Worm (Caenorhabditis elegans) whole organism, L1 larva: ENCODE data around the gene K11D12.13.

ENCODE experiments used
- C04F5.9 ChIP-seq: sonication (generic microtip); optimal IDR thresholded peaks from 2 replicates; lab custom pipeline; 2016; ENCODE audit warnings: missing genetic modification characterization, missing compliant biosample characterization
- C16A3.4 ChIP-seq: fragments of 150-350 bp; optimal IDR thresholded peaks from 2 replicates; lab custom pipeline; 2014; ENCODE audit warnings: missing biosample characterization, missing genetic modification characterization
- C34B4.2 ChIP-seq: sonication (generic microtip); optimal IDR thresholded peaks from 2 replicates; lab custom pipeline; 2017; ENCODE audit warnings: mild to moderate bottlenecking, missing genetic modification characterization, missing compliant biosample characterization
- Y116A8C.19 ChIP-seq: sonication (generic microtip); optimal IDR thresholded peaks from 2 replicates; lab custom pipeline; 2016; ENCODE audit warnings: missing compliant biosample characterization, missing genetic modification characterization, borderline replicate concordance
- alr-1 ChIP-seq: fragments of 200-800 bp; sonication (Bioruptor generic); optimal IDR thresholded peaks from 2 replicates; lab custom pipeline; 2018; ENCODE audit warnings: borderline replicate concordance, mild to moderate bottlenecking, missing genetic modification characterization, missing compliant biosample characterization
- aly-2 ChIP-seq: fragments of 150-350 bp; optimal IDR thresholded peaks from 2 replicates; lab custom pipeline; 2014; ENCODE audit warnings: missing biosample characterization, missing genetic modification characterization
- ama-1 ChIP-seq: fragments of 150-350 bp; optimal IDR thresholded peaks from 2 replicates; lab custom pipeline; 2014
- blmp-1 ChIP-seq: fragments of 150-350 bp; optimal IDR thresholded peaks from 2 replicates; lab custom pipeline; 2014; ENCODE audit warnings: missing biosample characterization, missing genetic modification characterization
- ceh-8 ChIP-seq: fragments of 200-800 bp; sonication (Bioruptor generic); optimal IDR thresholded peaks from 2 replicates; lab custom pipeline; 2018; ENCODE audit warnings: mild to moderate bottlenecking, missing genetic modification characterization, moderate library complexity, missing compliant biosample characterization
- ceh-82 ChIP-seq, 3 experiments: fragments of 150-350 bp in 1 of 3; sonication (generic microtip) in 2 of 3; optimal IDR thresholded peaks; 2 replicates each; lab custom pipeline; 2014 to 2017; ENCODE audit warnings: missing biosample characterization in 3 of 3, missing genetic modification characterization in 3 of 3
- ceh-90 ChIP-seq: sonication (generic microtip); optimal IDR thresholded peaks from 2 replicates; lab custom pipeline; 2016; ENCODE audit warnings: missing genetic modification characterization, missing compliant biosample characterization
- dpl-1 ChIP-seq, 3 experiments: fragments of 150-350 bp in 2 of 3; sonication (generic microtip) in 1 of 3; optimal IDR thresholded peaks; 2 replicates each; lab custom pipeline; 2014 to 2017; ENCODE audit warnings: missing biosample characterization in 3 of 3, missing genetic modification characterization in 3 of 3, missing genetic modification reagents in 3 of 3
- efl-1 ChIP-seq, 4 experiments: fragments of 150-350 bp; optimal IDR thresholded peaks in 3 of 4; peaks in 1 of 4; 1 replicate in 1 of 4; 2 replicates in 3 of 4; lab custom pipeline; 2014; ENCODE audit warnings: missing biosample characterization in 2 of 4, missing genetic modification characterization in 2 of 4, missing genetic modification reagents in 2 of 4
- efl-3 ChIP-seq: fragments of 200-800 bp; sonication (Bioruptor generic); optimal IDR thresholded peaks from 2 replicates; lab custom pipeline; 2018; ENCODE audit warnings: mild to moderate bottlenecking, missing genetic modification characterization, missing compliant biosample characterization
- elt-2 ChIP-seq: sonication (generic microtip); optimal IDR thresholded peaks from 2 replicates; lab custom pipeline; 2016; ENCODE audit warnings: missing genetic modification characterization, mild to moderate bottlenecking, inconsistent platforms, missing compliant biosample characterization, missing genetic modification reagents
- elt-3 ChIP-seq, 6 experiments: fragments of 150-350 bp in 1 of 6; sonication (generic microtip); optimal IDR thresholded peaks; 2 replicates each; lab custom pipeline; 2017 to 2018; ENCODE audit warnings: missing biosample characterization in 6 of 6, missing genetic modification characterization in 6 of 6, inconsistent platforms in 1 of 6
- fkh-4 ChIP-seq: sonication (generic microtip); optimal IDR thresholded peaks from 2 replicates; lab custom pipeline; 2016; ENCODE audit warnings: missing compliant biosample characterization, missing genetic modification characterization, borderline replicate concordance
- fkh-8 ChIP-seq: sonication (generic microtip); optimal IDR thresholded peaks from 2 replicates; lab custom pipeline; 2016; ENCODE audit warnings: mild to moderate bottlenecking, missing genetic modification characterization, missing compliant biosample characterization
- fos-1 ChIP-seq: fragments of 150-350 bp; optimal IDR thresholded peaks from 2 replicates; lab custom pipeline; 2014; ENCODE audit warnings: missing biosample characterization, missing genetic modification characterization
- grh-1 ChIP-seq: fragments of 200-800 bp; sonication (Bioruptor generic); IDR thresholded peaks from 2 replicates; pipeline ENCODE4 v1.3.6; 2022; ENCODE audit warnings: missing genetic modification reagents, missing genetic modification characterization, missing compliant biosample characterization
- irx-1 ChIP-seq: sonication (generic microtip); optimal IDR thresholded peaks from 2 replicates; lab custom pipeline; 2016; ENCODE audit warnings: missing genetic modification characterization, missing compliant biosample characterization
- lin-13 ChIP-seq: fragments of 150-350 bp; optimal IDR thresholded peaks from 2 replicates; lab custom pipeline; 2014; ENCODE audit warnings: missing biosample characterization, missing genetic modification reagents, missing genetic modification characterization
- lin-15B ChIP-seq: fragments of 150-350 bp; sonication (generic microtip); optimal IDR thresholded peaks from 3 replicates; lab custom pipeline; 2014; ENCODE audit warnings: missing biosample characterization, missing genetic modification characterization
- mab-9 ChIP-seq: fragments of 200-800 bp; sonication (Bioruptor generic); IDR thresholded peaks from 2 replicates; pipeline ENCODE4 v1.3.6; 2022; ENCODE audit warnings: missing genetic modification reagents, missing genetic modification characterization, missing compliant biosample characterization
- mdl-1 ChIP-seq, 2 experiments: fragments of 150-350 bp; optimal IDR thresholded peaks; 2 replicates each; lab custom pipeline; 2014 to 2017; ENCODE audit warnings: missing biosample characterization in 2 of 2, missing genetic modification characterization in 2 of 2, inconsistent platforms in 1 of 2
- mef-2 ChIP-seq: fragments of 150-350 bp; optimal IDR thresholded peaks from 2 replicates; lab custom pipeline; 2014; ENCODE audit warnings: missing biosample characterization, missing genetic modification characterization
- nhr-11 ChIP-seq: fragments of 150-350 bp; optimal IDR thresholded peaks from 2 replicates; lab custom pipeline; 2014; ENCODE audit warnings: missing biosample characterization, missing genetic modification characterization
- nhr-12 ChIP-seq: sonication (generic microtip); optimal IDR thresholded peaks from 2 replicates; lab custom pipeline; 2017; ENCODE audit warnings: missing biosample characterization, missing genetic modification characterization
- nhr-19 ChIP-seq: fragments of 200-800 bp; sonication (Bioruptor generic); conservative IDR thresholded peaks from 2 replicates; pipeline ENCODE4 v1.3.6; 2022; ENCODE audit warnings: missing genetic modification characterization, missing compliant biosample characterization
- nhr-20 ChIP-seq: sonication (generic microtip); optimal IDR thresholded peaks from 2 replicates; lab custom pipeline; 2016; ENCODE audit warnings: mild to moderate bottlenecking, missing genetic modification characterization, missing compliant biosample characterization
- nhr-237 ChIP-seq: fragments of 150-350 bp; optimal IDR thresholded peaks from 2 replicates; lab custom pipeline; 2014; ENCODE audit warnings: missing biosample characterization, missing genetic modification characterization
- nhr-71 ChIP-seq: sonication (generic microtip); optimal IDR thresholded peaks from 2 replicates; lab custom pipeline; 2016; ENCODE audit warnings: mild to moderate bottlenecking, missing genetic modification characterization, moderate library complexity, missing compliant biosample characterization
- nhr-77 ChIP-seq: fragments of 150-350 bp; optimal IDR thresholded peaks from 2 replicates; lab custom pipeline; 2014; ENCODE audit warnings: missing biosample characterization, missing genetic modification characterization
- nhr-85 ChIP-seq: sonication (generic microtip); peaks from one replicate; lab custom pipeline; 2016; ENCODE audit warnings: missing genetic modification characterization, inconsistent platforms, missing compliant biosample characterization
- pqm-1 ChIP-seq: sonication (generic microtip); optimal IDR thresholded peaks from 3 replicates; lab custom pipeline; 2017; ENCODE audit warnings: missing biosample characterization, missing genetic modification characterization
- rnt-1 ChIP-seq: sonication (generic microtip); optimal IDR thresholded peaks from 2 replicates; lab custom pipeline; 2016; ENCODE audit warnings: mild to moderate bottlenecking, missing genetic modification characterization, moderate library complexity, missing compliant biosample characterization
- skn-1 ChIP-seq: fragments of 150-350 bp; optimal IDR thresholded peaks from 2 replicates; lab custom pipeline; 2014; ENCODE audit warnings: missing biosample characterization, missing genetic modification characterization
- snpc-4 ChIP-seq: fragments of 150-350 bp; optimal IDR thresholded peaks from 2 replicates; lab custom pipeline; 2014; ENCODE audit warnings: missing biosample characterization, missing genetic modification characterization
- snu-23 ChIP-seq: sonication (generic microtip); optimal IDR thresholded peaks from 2 replicates; lab custom pipeline; 2016; ENCODE audit warnings: missing genetic modification characterization, missing compliant biosample characterization
- sptf-1 ChIP-seq: fragments of 150-350 bp; optimal IDR thresholded peaks from 2 replicates; lab custom pipeline; 2014; ENCODE audit warnings: missing biosample characterization, missing genetic modification characterization
- swsn-7 ChIP-seq: sonication (generic microtip); optimal IDR thresholded peaks from 2 replicates; lab custom pipeline; 2016; ENCODE audit warnings: missing genetic modification characterization, missing compliant biosample characterization
- tlp-1 ChIP-seq: fragments of 150-350 bp; optimal IDR thresholded peaks from 2 replicates; lab custom pipeline; 2014; ENCODE audit warnings: missing biosample characterization, missing genetic modification characterization
- unc-130 ChIP-seq: fragments of 150-350 bp; optimal IDR thresholded peaks from 2 replicates; lab custom pipeline; 2017; ENCODE audit warnings: missing biosample characterization, missing genetic modification characterization, inconsistent platforms
- unc-30 ChIP-seq: sonication (generic microtip); optimal IDR thresholded peaks from 2 replicates; lab custom pipeline; 2017; ENCODE audit warnings: missing biosample characterization, missing genetic modification characterization
- unc-98 ChIP-seq: fragments of 200-800 bp; sonication (Bioruptor generic); IDR thresholded peaks from 2 replicates; pipeline ENCODE4 v1.3.6; 2022; ENCODE audit warnings: missing genetic modification characterization, missing compliant biosample characterization
- zag-1 ChIP-seq: fragments of 150-350 bp; optimal IDR thresholded peaks from 2 replicates; lab custom pipeline; 2014; ENCODE audit warnings: missing biosample characterization, missing genetic modification characterization

K11D12.13 gene

DNA sequence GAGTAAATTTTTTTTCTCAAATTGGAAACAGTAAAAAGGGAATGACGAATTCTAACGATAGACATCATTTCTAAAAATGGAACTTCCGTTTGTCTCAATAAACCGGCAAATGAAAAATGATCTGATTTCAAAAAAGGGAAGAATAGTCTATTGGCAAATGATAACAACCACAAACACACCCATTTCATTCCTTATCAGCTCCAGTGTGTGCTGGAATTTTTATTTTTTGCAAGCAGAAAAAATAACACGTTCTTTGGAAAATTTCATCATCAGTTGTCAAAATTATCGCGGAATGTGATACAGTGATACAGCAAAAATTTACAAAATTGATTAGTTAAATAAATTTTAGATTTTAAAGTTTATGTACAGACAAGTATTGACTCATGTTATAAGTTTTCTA is 34.2 kb downstream of the K11D12.13 start:
- no peak for TF ChIP-seq mef-2 (tag; lab: Kevin White, UChicago)
- no peak for TF ChIP-seq swsn-7 (tag; lab: Kevin White, UChicago)
- TF ChIP-seq pqm-1 (tag; lab: Kevin White, UChicago) = peak; percentile 51
- TF ChIP-seq elt-2 (tag; lab: Kevin White, UChicago) = peak; percentile 85
- TF ChIP-seq nhr-77 (tag; lab: Kevin White, UChicago) = no peak
- no peak for TF ChIP-seq snu-23 (GFP tag; lab: Kevin White, UChicago)

DNA sequence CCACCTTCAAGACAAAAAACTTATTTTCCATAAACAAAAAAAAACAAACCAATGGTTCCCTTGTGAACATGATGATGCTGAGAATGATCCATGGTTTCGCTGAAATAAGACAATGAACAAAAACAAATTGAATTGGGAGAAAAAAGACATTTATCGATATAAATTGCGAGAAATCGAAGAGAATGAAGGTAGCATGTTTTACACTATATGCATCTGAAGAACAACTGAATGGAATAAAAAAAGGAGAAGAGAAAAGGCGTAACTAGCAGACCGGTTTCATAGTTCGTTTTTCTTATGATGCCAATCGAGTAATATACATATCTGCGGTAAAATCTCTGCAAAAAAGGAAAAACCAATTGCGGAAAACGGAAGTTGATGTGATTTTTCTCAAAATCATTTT is 36.2 kb downstream of the K11D12.13 start, which contains the start of gene Y58A7A.1:
Gene Y58A7A.1, minus strand, starts transcription at position 101 of the 400 bp plus-strand sequence.
- TF ChIP-seq elt-2 (tag; lab: Kevin White, UChicago) = no peak
- TF ChIP-seq efl-1 (optimal IDR thresholded peaks at IDR 0.05; lab: Kevin White, UChicago) = no peak
- TF ChIP-seq efl-1 (GFP tag; optimal IDR thresholded peaks at IDR 0.05 in 1 of 2; lab: Kevin White, UChicago) = no peak
- TF ChIP-seq rnt-1 = no peak
- no peak for TF ChIP-seq efl-3
- TF ChIP-seq unc-130 (tag; lab: Kevin White, UChicago) = no peak
- no peak for TF ChIP-seq dpl-1 (GFP tag; optimal IDR thresholded peaks at IDR 0.05; lab: Kevin White, UChicago)
- TF ChIP-seq unc-30 (tag; lab: Kevin White, UChicago) = no peak
- no peak for TF ChIP-seq fkh-8 (tag; lab: Kevin White, UChicago)
- TF ChIP-seq nhr-12 (tag; lab: Kevin White, UChicago) = no peak
- TF ChIP-seq ceh-8 (GFP tag; lab: Kevin White, UChicago) = no peak
- no peak for TF ChIP-seq lin-15B (tag; lab: Kevin White, UChicago)
- TF ChIP-seq tlp-1 (tag; lab: Kevin White, UChicago) = no peak
- no peak for TF ChIP-seq pqm-1 (tag; lab: Kevin White, UChicago)
- TF ChIP-seq, all 84 proteins: peak for 0

DNA sequence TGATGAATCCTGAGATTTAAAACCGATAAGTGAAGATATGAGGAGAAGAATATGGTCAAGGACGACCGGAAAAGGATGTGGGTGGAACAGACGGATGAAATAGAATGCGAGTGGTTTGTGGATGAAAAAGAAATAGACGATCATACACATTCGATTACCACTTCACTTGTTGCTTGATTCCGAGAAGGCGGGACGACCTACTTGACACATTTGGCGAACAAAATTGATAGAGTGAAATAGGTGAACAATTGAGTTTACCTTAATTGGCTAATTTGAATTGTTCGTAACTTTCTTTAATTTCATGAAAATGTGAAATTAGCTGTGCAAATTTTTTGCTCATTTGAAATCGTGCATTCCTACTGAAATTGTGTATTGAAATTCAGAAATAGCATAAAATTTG is 38.9 kb downstream of the K11D12.13 start, which contains the start of gene Y58A7A.2:
Gene Y58A7A.2, minus strand, starts transcription at position 101 of the 400 bp plus-strand sequence.
- TF ChIP-seq blmp-1 (tag; lab: Kevin White, UChicago) (peak; percentile 79), nhr-85 (tag; lab: Kevin White, UChicago) (peak; percentile 4), snpc-4 (no peak), lin-13 (no peak)

DNA sequence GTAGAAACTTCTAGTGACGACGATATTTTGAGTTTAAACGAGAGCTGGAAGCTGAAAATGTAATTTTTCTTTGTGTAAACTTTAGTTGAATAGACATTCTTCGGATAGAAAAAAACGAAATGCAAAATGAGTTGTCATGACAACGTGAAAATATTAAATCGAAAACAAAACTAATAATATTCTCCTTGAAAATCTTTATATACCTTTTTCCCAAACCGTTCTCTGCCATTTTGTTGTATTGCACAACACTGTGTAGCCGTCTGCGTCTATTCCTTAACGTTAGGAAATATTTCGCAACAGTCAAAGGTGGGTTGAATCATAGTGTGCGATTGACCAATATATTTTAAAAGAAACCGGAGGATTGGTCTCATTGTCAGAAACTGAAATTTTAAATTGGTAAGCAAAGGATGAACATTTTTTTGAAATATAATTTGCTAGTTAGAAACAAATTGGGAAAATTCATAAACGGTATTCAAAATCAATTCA is 47.7 kb downstream of the K11D12.13 start, which contains the start of gene Y58A7A.3:
Gene Y58A7A.3, minus strand, starts transcription at position 51 of the 486 bp plus-strand sequence.
- peak; percentile 37 for TF ChIP-seq C16A3.4 (tag; lab: Kevin White, UChicago)
- TF ChIP-seq dpl-1 (GFP tag; optimal IDR thresholded peaks at IDR 0.05; lab: Kevin White, UChicago) = peak in 2 of 3 experiments; percentile 21 to 24
- no peak for TF ChIP-seq ama-1 (lab: Kevin White, UChicago)
- TF ChIP-seq ceh-82 (tag; optimal IDR thresholded peaks at IDR 0.05; lab: Kevin White, UChicago) = peak in 2 of 3 experiments; percentile 12 to 71
- TF ChIP-seq nhr-20 (tag; lab: Kevin White, UChicago) = peak; percentile 11
- TF ChIP-seq grh-1 = no peak
- no peak for TF ChIP-seq zag-1 (tag; lab: Kevin White, UChicago)
- TF ChIP-seq mdl-1 (tag; optimal IDR thresholded peaks at IDR 0.05; lab: Kevin White, UChicago) = peak in 1 of 2 experiments; percentile 67
- no peak for TF ChIP-seq alr-1
- TF ChIP-seq C34B4.2 = no peak
- TF ChIP-seq unc-98 (GFP tag; lab: Robert Waterston, UW) = no peak
- TF ChIP-seq elt-3 (tag; optimal IDR thresholded peaks at IDR 0.05; lab: Kevin White, UChicago) = peak in 2 of 6 experiments; percentile 57 to 60
- TF ChIP-seq ceh-90 (tag; lab: Kevin White, UChicago) = no peak
- peak; percentile 63 for TF ChIP-seq nhr-71 (tag; lab: Kevin White, UChicago)
- TF ChIP-seq mab-9 = no peak
- peak; percentile 93 for TF ChIP-seq skn-1 (tag; lab: Kevin White, UChicago)
- TF ChIP-seq Y116A8C.19 = no peak
- TF ChIP-seq irx-1 (tag; lab: Kevin White, UChicago) = peak; percentile 31
- peak; percentile 19; the same call in 1 of the 2 replicates for TF ChIP-seq nhr-19 (GFP tag; lab: Robert Waterston, UW)
- TF ChIP-seq fos-1 (tag; lab: Kevin White, UChicago) = peak; percentile 28
- no peak for TF ChIP-seq snpc-4
- no peak for TF ChIP-seq sptf-1 (tag; lab: Kevin White, UChicago)
- TF ChIP-seq aly-2 (tag; lab: Kevin White, UChicago) = no peak
- peak; percentile 61 for TF ChIP-seq nhr-237 (tag; lab: Kevin White, UChicago)
- peak; percentile 31 for TF ChIP-seq swsn-7 (tag; lab: Kevin White, UChicago)
- TF ChIP-seq fkh-4 (tag; lab: Kevin White, UChicago) = no peak
- TF ChIP-seq nhr-11 = peak; percentile 22
- TF ChIP-seq nhr-85 (tag; lab: Kevin White, UChicago) = peak; percentile 52
- TF ChIP-seq mef-2 (tag; lab: Kevin White, UChicago) = no peak
- TF ChIP-seq C04F5.9 (tag; lab: Kevin White, UChicago) = no peak
- TF ChIP-seq pqm-1 (tag; lab: Kevin White, UChicago) = no peak
